Fruit fly (Drosophila melanogaster) whole organism, adult: Measurements from ENCODE around the gene und.

ENCODE experiments used
- CG5204 ChIP-seq: fragments of 200-800 bp; sonication (Bioruptor generic); optimal IDR thresholded peaks from 2 replicates; lab custom pipeline; 2016; ENCODE audit warnings: missing biosample characterization, missing genetic modification characterization
- CG7045 ChIP-seq: fragments of 200-800 bp; sonication (Bioruptor generic); optimal IDR thresholded peaks from 2 replicates; lab custom pipeline; 2017; ENCODE audit warnings: missing biosample characterization, mild to moderate bottlenecking, missing genetic modification characterization
- CG7101 ChIP-seq: fragments of 200-800 bp; sonication (Bioruptor generic); optimal IDR thresholded peaks from 2 replicates; lab custom pipeline; 2018; ENCODE audit warnings: missing biosample characterization, mild to moderate bottlenecking, missing genetic modification characterization, moderate library complexity
- Mnt ChIP-seq: fragments of 200-800 bp; sonication (Bioruptor generic); optimal IDR thresholded peaks from 2 replicates; lab custom pipeline; 2016; ENCODE audit warnings: missing biosample characterization, mild to moderate bottlenecking, missing genetic modification characterization
- cnc ChIP-seq, 2 experiments: fragments of >200 bp; optimal IDR thresholded peaks; 2 replicates each; lab custom pipeline; 2017
- kay ChIP-seq: fragments of 200-800 bp; sonication (Bioruptor generic); peaks from one replicate; lab custom pipeline; 2016; ENCODE audit warnings: missing biosample characterization, missing genetic modification characterization, borderline replicate concordance
- toe ChIP-seq: fragments of 200-800 bp; sonication (Bioruptor generic); optimal IDR thresholded peaks from 2 replicates; lab custom pipeline; 2016; ENCODE audit warnings: missing biosample characterization, missing genetic modification characterization

- peak; percentile 54 for TF ChIP-seq toe (GFP tag; lab: Kevin White, UChicago)
- TF ChIP-seq cnc (optimal IDR thresholded peaks at IDR 0.05; lab: Kevin White, UChicago) = no peak
- TF ChIP-seq CG7101 (tag; lab: Kevin White, UChicago) = peak; percentile 42
- peak; percentile 80 for TF ChIP-seq Mnt (GFP tag; lab: Kevin White, UChicago)
- TF ChIP-seq kay = no peak
- TF ChIP-seq CG7045 (GFP tag; lab: Kevin White, UChicago) = peak; percentile 78
- TF ChIP-seq CG5204 (GFP tag; lab: Kevin White, UChicago) = no peak
Observed at dm6 chr2L:9763212-9763869, at the start of gene und, which contains the start of gene Taf11.
